Fruit fly (Drosophila melanogaster) whole organism, wandering third instar larva: Measurements from ENCODE around the gene CG7369.

ENCODE experiments used
- Abd-B ChIP-seq: fragments of >200 bp; optimal IDR thresholded peaks from 2 replicates; lab custom pipeline; 2017; ENCODE audit warnings: missing biosample characterization, missing genetic modification characterization
- CrebA ChIP-seq: fragments of 200-800 bp; sonication (Bioruptor generic); optimal IDR thresholded peaks from 2 replicates; lab custom pipeline; 2016; ENCODE audit warnings: missing biosample characterization, mild to moderate bottlenecking, missing genetic modification characterization, borderline replicate concordance
- Dfd ChIP-seq: fragments of >200 bp; optimal IDR thresholded peaks from 2 replicates; lab custom pipeline; 2017; ENCODE audit warnings: missing biosample characterization, missing genetic modification characterization
- Dif ChIP-seq: fragments of 200-275, 200-300 bp; sonication (Bioruptor generic); optimal IDR thresholded peaks from 2 replicates; lab custom pipeline; 2018; ENCODE audit warnings: missing biosample characterization, missing genetic modification characterization; ENCODE audit not compliant: partially characterized antibody
- GATAd ChIP-seq: sonication (Bioruptor generic); optimal IDR thresholded peaks from 2 replicates; lab custom pipeline; 2016; ENCODE audit warnings: missing biosample characterization, missing genetic modification characterization
- Hr78 ChIP-seq: fragments of >200 bp; optimal IDR thresholded peaks from 2 replicates; lab custom pipeline; 2017; ENCODE audit warnings: missing biosample characterization, missing genetic modification characterization
- Hr83 ChIP-seq: fragments of 200-300 bp; sonication (Bioruptor generic); optimal IDR thresholded peaks from 2 replicates; lab custom pipeline; 2016; ENCODE audit warnings: missing biosample characterization, mild to moderate bottlenecking, missing genetic modification characterization, moderate library complexity; ENCODE audit not compliant: poor library complexity, severe bottlenecking
- Myc ChIP-seq: fragments of >200 bp; optimal IDR thresholded peaks from 2 replicates; lab custom pipeline; 2017
- N ChIP-seq: fragments of >200 bp; optimal IDR thresholded peaks from 2 replicates; lab custom pipeline; 2018; ENCODE audit warnings: missing biosample characterization, missing external identifiers, missing genetic modification characterization
- OdsH ChIP-seq: fragments of 200-800 bp; sonication (Bioruptor generic); optimal IDR thresholded peaks from 2 replicates; lab custom pipeline; 2016; ENCODE audit warnings: missing biosample characterization, mild to moderate bottlenecking, missing genetic modification characterization
- Rel ChIP-seq, 2 experiments: fragments of 200-800 bp; sonication (Bioruptor generic) in 1 of 2; optimal IDR thresholded peaks; 2 replicates in 1 of 2; 3 replicates in 1 of 2; lab custom pipeline; 2016 to 2019; ENCODE audit warnings: mild to moderate bottlenecking in 2 of 2, missing biosample characterization in 2 of 2, missing genetic modification characterization in 2 of 2, moderate library complexity in 1 of 2
- Sp1 ChIP-seq: fragments of 200-800 bp; sonication (Bioruptor generic); optimal IDR thresholded peaks from 3 replicates; lab custom pipeline; 2019; ENCODE audit warnings: missing biosample characterization, mild to moderate bottlenecking, missing genetic modification characterization, moderate library complexity
- Vsx2 ChIP-seq: fragments of 200-300, 225-300 bp; sonication (Bioruptor generic); optimal IDR thresholded peaks from 2 replicates; lab custom pipeline; 2018; ENCODE audit warnings: missing biosample characterization, missing genetic modification characterization; ENCODE audit not compliant: partially characterized antibody
- br ChIP-seq: fragments of 200-800 bp; sonication (Bioruptor generic); optimal IDR thresholded peaks from 2 replicates; lab custom pipeline; 2016; ENCODE audit warnings: missing biosample characterization, missing genetic modification characterization
- brk ChIP-seq: fragments of 200-800 bp; sonication (Bioruptor generic); optimal IDR thresholded peaks from 2 replicates; lab custom pipeline; 2016; ENCODE audit warnings: missing biosample characterization, mild to moderate bottlenecking, missing genetic modification characterization
- dl ChIP-seq, 2 experiments: fragments of 175-275, 200-275 bp in 1 of 2; fragments of 200-275 bp in 1 of 2; sonication (Bioruptor generic); optimal IDR thresholded peaks; lab custom pipeline; 2018; ENCODE audit warnings: mild to moderate bottlenecking in 2 of 2, missing biosample characterization in 2 of 2, missing genetic modification characterization in 2 of 2, moderate library complexity in 2 of 2; ENCODE audit not compliant: partially characterized antibody in 2 of 2, insufficient read depth in 1 of 2
- dsf ChIP-seq: sonication (Bioruptor generic); optimal IDR thresholded peaks from 2 replicates; lab custom pipeline; 2016; ENCODE audit warnings: missing biosample characterization, missing genetic modification characterization, borderline replicate concordance
- fru ChIP-seq: fragments of 200-800 bp; sonication (Bioruptor generic); optimal IDR thresholded peaks from 3 replicates; lab custom pipeline; 2016; ENCODE audit warnings: missing biosample characterization, mild to moderate bottlenecking, missing genetic modification characterization
- h ChIP-seq: fragments of 200-800 bp; sonication (Bioruptor generic); optimal IDR thresholded peaks from 3 replicates; lab custom pipeline; 2016; ENCODE audit warnings: missing biosample characterization, mild to moderate bottlenecking, missing genetic modification characterization
- lola ChIP-seq: fragments of >200 bp; optimal IDR thresholded peaks from 2 replicates; lab custom pipeline; 2017; ENCODE audit warnings: missing biosample characterization, missing genetic modification characterization
- psq ChIP-seq: fragments of 200-800 bp; sonication (Bioruptor generic); optimal IDR thresholded peaks from 3 replicates; lab custom pipeline; 2017; ENCODE audit warnings: missing biosample characterization, mild to moderate bottlenecking, missing genetic modification characterization, moderate library complexity
- rgr ChIP-seq: fragments of 200-800 bp; sonication (Bioruptor generic); optimal IDR thresholded peaks from 3 replicates; lab custom pipeline; 2016; ENCODE audit warnings: missing biosample characterization, mild to moderate bottlenecking, missing genetic modification characterization
- sv ChIP-seq: fragments of 200-800 bp; sonication (Bioruptor generic); optimal IDR thresholded peaks from 3 replicates; lab custom pipeline; 2016; ENCODE audit warnings: missing biosample characterization, missing genetic modification characterization
- usp ChIP-seq: fragments of >200 bp; optimal IDR thresholded peaks from 2 replicates; lab custom pipeline; 2017; ENCODE audit warnings: missing biosample characterization, missing genetic modification characterization
- woc ChIP-seq: sonication (Bioruptor generic); optimal IDR thresholded peaks from 2 replicates; lab custom pipeline; 2016; ENCODE audit warnings: missing biosample characterization, mild to moderate bottlenecking, missing genetic modification characterization

CG7369 gene

DNA sequence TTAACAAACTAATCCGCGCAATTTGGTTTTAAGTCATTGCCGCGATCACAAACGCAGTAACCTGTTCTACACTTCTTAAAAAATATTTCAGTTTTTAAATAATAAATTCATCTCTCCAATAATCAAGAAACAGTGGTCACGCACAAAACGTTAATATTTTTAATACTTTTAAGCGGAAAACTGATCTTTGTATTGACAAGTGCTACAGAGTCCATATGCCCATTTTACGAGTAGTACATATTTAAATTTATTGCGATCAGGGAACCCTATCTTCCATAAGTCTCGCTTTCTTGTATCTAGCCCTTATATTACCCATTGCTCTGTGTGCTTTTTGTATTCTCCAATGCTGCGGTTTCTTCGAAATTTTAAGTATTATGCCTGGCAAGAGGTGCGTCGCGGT, 12.1 kb upstream of the CG7369 start, which contains the start of gene CG32454:
Gene CG32454 (plus strand): TSS at position 301 of the 400 bp plus-strand sequence.
- no peak for TF ChIP-seq CrebA (GFP tag; lab: Kevin White, UChicago)

DNA sequence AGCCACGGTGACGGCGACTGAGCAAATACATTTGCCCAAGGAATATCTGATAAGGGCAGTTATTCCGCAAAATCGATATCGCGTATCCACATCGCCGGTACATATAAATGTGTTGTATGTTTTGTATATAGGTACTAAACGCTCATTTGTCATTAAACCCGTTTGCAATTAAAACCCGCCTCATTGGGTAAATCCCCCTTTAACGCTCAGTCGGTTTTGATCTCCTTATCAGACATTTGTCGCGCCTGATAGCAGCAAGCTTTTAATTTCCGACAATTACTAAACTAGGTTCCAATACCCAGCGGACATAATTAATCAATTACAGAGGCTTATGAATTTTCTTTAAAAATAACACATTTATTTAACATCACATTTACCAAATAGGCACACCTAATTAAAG, 10.2 kb upstream of the CG7369 start:
- TF ChIP-seq usp (no peak), Rel (GFP tag; optimal IDR thresholded peaks at IDR 0.05; lab: Kevin White, UChicago) (no peak), Rel (tag; optimal IDR thresholded peaks at IDR 0.05; lab: Kevin White, UChicago) (peak; percentile 92)

DNA sequence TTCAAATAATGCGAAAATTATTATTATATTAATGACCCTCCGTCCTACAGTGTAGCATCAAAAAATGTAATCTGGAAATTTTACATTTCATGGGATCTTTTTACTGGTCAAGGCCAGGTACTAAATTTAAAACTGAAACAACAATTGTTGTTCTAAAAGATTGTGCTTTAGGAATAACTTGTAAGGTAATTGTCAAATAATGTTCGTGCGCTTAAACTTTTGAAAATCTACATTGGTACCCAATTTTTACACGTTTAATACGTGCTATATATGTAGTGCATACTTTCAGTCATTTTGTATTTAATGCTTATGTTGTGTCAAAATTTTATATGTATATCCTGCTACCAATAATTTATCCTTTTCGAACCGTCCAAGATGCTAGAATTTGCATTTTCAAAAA, 8.0 kb upstream of the CG7369 start:
- TF ChIP-seq Dif (no peak), Sp1 (GFP tag; lab: Kevin White, UChicago) (no peak), Myc (lab: Kevin White, UChicago) (peak; percentile 42)

DNA sequence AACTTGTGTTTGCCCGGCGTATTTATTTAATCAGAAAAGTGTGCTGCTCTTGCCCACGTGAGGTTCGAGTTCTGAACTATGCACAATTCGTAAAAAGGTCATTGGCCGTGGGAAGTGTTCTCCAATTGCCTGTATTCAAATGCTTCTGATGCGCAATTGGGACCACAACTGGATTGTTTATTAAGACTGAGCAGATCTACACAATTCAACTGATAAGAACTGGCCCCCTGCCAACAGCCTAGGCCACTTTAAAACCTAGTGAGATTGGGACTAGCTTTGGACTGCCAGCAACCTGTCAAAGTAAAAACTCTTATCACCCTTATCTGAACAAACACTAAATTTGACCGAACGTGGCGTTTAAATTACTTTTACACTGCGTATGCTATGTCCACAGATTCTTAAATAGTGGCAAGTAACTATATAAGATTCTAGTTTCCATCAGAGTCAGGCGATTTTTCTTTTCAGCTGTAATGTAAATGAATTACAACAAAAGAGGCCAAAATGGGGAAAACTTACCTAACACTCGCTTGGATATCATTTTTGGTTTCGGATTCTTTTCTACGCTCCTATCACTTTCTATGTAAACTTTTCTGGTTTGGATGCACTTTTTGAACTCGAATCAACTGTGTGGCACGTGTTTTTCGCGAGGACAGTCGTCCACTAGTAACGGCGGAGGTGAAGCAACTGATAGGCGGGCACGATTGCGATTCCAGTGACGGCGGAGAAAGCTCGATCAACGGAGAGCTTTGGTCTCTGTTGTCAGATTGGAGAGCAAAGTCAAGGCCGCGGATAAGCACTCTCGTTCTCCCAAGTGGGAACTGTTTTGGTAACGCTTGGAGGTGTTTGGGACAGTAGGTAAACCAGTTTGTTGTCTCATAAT, 3.6 kb upstream of the CG7369 start, which contains the start of gene CG11241:
Gene CG11241 (minus strand): TSS at position 689 of the 880 bp plus-strand sequence.
- TF ChIP-seq h (GFP tag; lab: Kevin White, UChicago) (peak; percentile 26), br (peak; percentile 19), Hr83 (GFP tag; lab: Kevin White, UChicago) (peak; percentile 54), psq (no peak), N (GFP tag; lab: Kevin White, UChicago) (no peak), Rel (GFP tag; optimal IDR thresholded peaks at IDR 0.05; lab: Kevin White, UChicago) (no peak), Rel (tag; optimal IDR thresholded peaks at IDR 0.05; lab: Kevin White, UChicago) (peak; percentile 26), dl (GFP tag; optimal IDR thresholded peaks at IDR 0.05; lab: Kevin White, UChicago; ENCODE audit: insufficient read depth in 1 of 2, partially characterized antibody in 2 of 2) (peak in 1 of 2 experiments; percentile 62), Dif (peak; percentile 58), rgr (GFP tag; lab: Kevin White, UChicago) (peak; percentile 16), fru (GFP tag; lab: Kevin White, UChicago) (peak; percentile 44), OdsH (no peak)

DNA sequence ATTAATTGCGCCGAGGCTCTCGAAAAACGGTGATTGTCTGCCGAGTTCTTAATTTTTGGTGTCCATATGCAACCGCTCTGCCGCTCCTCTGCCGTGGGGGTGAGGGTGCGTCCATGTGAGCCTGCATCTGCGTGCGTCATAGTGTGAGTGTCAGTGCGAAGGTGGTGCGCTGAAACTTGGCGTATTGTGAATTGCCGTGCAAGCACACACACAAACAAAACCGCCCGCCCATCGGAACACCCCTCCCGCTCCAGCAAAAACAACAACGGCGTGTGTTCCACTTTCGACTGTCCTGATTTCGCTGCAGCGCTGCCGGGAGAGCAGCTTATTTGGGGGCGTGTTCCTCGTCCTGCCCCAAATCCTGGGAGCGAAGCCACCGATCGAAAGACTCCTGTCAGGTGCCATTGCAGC, 533 bp downstream of the CG7369 start:
- TF ChIP-seq Rel (GFP tag; optimal IDR thresholded peaks at IDR 0.05; lab: Kevin White, UChicago): no peak
- no peak for TF ChIP-seq Rel (tag; optimal IDR thresholded peaks at IDR 0.05; lab: Kevin White, UChicago)
- TF ChIP-seq Hr78: no peak
- peak; percentile 2 for TF ChIP-seq lola

DNA sequence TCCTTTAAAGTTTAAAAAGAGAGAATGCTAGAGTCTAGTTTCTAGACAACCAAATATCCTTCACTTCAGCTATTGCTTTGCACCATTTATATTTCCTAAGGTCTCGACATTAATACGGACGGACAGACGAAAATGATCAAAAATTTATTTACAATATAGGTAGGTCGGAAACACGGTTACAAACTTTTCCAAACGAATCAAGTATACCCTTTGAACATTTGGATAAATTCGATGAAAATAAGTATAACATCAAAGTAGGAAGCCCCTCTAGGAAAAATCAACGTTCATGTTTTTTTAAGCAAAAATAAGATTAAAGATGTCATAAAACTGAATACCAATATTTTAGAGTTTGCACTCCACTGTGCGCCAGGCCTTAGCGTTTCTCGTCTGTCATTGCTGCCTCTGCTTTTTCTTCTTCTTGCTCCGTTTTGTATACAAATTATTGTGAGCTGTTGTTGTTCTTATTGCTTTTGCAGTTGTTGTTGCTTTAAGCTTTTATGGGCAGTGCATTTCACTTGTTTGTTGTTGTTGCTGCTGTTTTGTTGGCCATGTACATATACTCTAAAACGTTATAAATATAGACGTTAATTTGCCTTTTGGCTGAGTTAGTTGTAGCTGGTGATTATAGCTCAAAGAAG, 1.5 kb downstream of the CG7369 start:
- no peak for TF ChIP-seq Myc (lab: Kevin White, UChicago)
- no peak for TF ChIP-seq lola
- TF ChIP-seq Abd-B: no peak
- TF ChIP-seq sv (GFP tag; lab: Kevin White, UChicago): no peak
- peak; percentile 7 for TF ChIP-seq psq
- TF ChIP-seq Dfd (GFP tag; lab: Kevin White, UChicago): no peak
- TF ChIP-seq Dif: no peak
- TF ChIP-seq Hr83 (GFP tag; lab: Kevin White, UChicago): no peak
- TF ChIP-seq brk (GFP tag; lab: Kevin White, UChicago): no peak
- peak; percentile 9 for TF ChIP-seq rgr (GFP tag; lab: Kevin White, UChicago)
- peak; percentile 30 for TF ChIP-seq h (GFP tag; lab: Kevin White, UChicago)
- no peak for TF ChIP-seq GATAd
- no peak for TF ChIP-seq dsf (GFP tag; lab: Kevin White, UChicago)
- no peak for TF ChIP-seq Hr78
- TF ChIP-seq woc (GFP tag; lab: Kevin White, UChicago): peak; percentile 46

DNA sequence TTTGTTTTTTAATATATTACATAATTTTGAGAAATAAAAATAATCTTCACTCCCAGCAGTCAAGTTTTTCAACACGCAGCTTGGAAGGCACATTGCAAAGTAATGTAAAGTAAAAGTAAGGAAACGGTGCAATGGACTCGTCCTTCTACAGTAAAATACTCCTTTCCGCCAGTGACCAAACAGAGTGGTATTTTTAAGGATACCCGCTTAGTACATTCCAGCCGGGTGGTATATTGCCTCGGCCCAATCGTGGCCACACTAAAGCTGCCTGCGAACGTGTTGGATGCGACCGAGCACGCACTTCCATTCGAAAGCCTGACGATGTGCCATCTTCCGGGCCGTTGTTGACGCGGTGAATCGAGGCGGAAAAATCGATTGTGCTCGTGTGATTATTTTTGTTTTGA, 7.6 kb downstream of the CG7369 start, which contains the start of gene SPoCk:
Gene SPoCk (plus strand): TSS at position 298 of the 404 bp plus-strand sequence.
- no peak for TF ChIP-seq Hr78
- peak; percentile 19 for TF ChIP-seq Vsx2 (GFP tag; lab: Kevin White, UChicago)
- TF ChIP-seq fru (GFP tag; lab: Kevin White, UChicago): peak; percentile 56
- TF ChIP-seq, all 38 proteins: peak for 2
